Worm (Caenorhabditis elegans): ENCODE data around the gene eif-2Bdelta.

DNA sequence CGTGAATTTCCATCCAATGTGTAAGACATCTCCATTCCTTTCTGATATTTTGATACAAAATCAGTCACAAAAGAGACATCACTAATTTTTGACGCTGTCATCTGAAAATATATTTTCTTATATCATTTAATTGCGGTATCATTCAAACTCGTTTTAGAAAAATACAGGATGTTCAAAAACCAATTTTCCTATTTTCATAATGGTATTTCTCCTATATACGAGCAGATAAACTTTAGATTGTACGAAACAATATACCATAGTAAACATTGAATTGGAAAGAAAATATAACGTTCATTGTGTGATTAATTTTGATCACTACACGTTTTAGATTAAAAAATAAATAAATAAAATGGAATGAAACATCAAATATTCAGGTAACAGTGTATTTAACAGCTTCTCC, 27.9 kb downstream of the eif-2Bdelta start, which contains the start of gene C50F4.16:
- no peak for TF ChIP-seq dpl-1 (GFP tag; optimal IDR thresholded peaks at IDR 0.05)
- no peak for TF ChIP-seq unc-39 (tag; optimal IDR thresholded peaks at IDR 0.05)
- no peak for TF ChIP-seq ZK546.5 (tag; optimal IDR thresholded peaks at IDR 0.05)
- no peak for TF ChIP-seq lin-39 (tag; optimal IDR thresholded peaks at IDR 0.05)
- TF ChIP-seq zag-1 (tag; optimal IDR thresholded peaks at IDR 0.05), result no peak
- TF ChIP-seq zfp-3 (GFP tag; conservative IDR thresholded peaks at IDR 0.05), result no peak
- TF ChIP-seq snpc-4 (tag; optimal IDR thresholded peaks at IDR 0.05), result no peak
- TF ChIP-seq mdl-1 (tag; optimal IDR thresholded peaks at IDR 0.05), result no peak
- no peak for TF ChIP-seq pha-4 (GFP tag; IDR thresholded peaks at IDR 0.05)
- TF ChIP-seq pha-4 (tag; optimal IDR thresholded peaks at IDR 0.05), result no peak
- TF ChIP-seq egl-27 (tag; optimal IDR thresholded peaks at IDR 0.05), result no peak
- no peak for TF ChIP-seq mxl-3 (GFP tag; optimal IDR thresholded peaks at IDR 0.05)
